Worm (Caenorhabditis elegans) whole organism, L2 larva: ENCODE measurements around the gene Y53C12B.1.

Experiments used
- ceh-82 ChIP-seq: fragments of 150-350 bp; optimal IDR thresholded peaks from 2 replicates; lab custom pipeline; 2014; ENCODE audit warnings: missing biosample characterization, missing genetic modification characterization
- elt-1 ChIP-seq: fragments of 150-350 bp; optimal IDR thresholded peaks from 2 replicates; lab custom pipeline; 2014; ENCODE audit warnings: missing biosample characterization, missing genetic modification characterization
- mdl-1 ChIP-seq, 2 experiments: fragments of 150-350 bp in 1 of 2; sonication (generic microtip) in 1 of 2; optimal IDR thresholded peaks; 2 replicates each; lab custom pipeline; 2017; ENCODE audit warnings: missing biosample characterization in 2 of 2, missing genetic modification characterization in 2 of 2
- nhr-25 ChIP-seq: fragments of 150-350 bp; sonication (generic microtip); optimal IDR thresholded peaks from 3 replicates; lab custom pipeline; 2014; ENCODE audit warnings: missing biosample characterization, missing genetic modification characterization
- unc-39 ChIP-seq: fragments of 150-350 bp; optimal IDR thresholded peaks from 2 replicates; lab custom pipeline; 2014; ENCODE audit warnings: missing biosample characterization, missing genetic modification characterization

ce11 chrII:9757651-9758282, 11.9 kb upstream of the Y53C12B.1 start, which contains the start of gene shk-1:
- TF ChIP-seq mdl-1 (tag; optimal IDR thresholded peaks at IDR 0.05; lab: Kevin White, UChicago) (no peak), nhr-25 (no peak), elt-1 (tag; lab: Kevin White, UChicago) (no peak), unc-39 (tag; lab: Kevin White, UChicago) (no peak), ceh-82 (tag; lab: Kevin White, UChicago) (no peak)
